Fruit fly (Drosophila melanogaster) whole organism, embryonic: ENCODE data around the gene CG1622.

ENCODE experiments used
- Abd-B ChIP-seq: fragments of 200-800 bp; sonication (Bioruptor generic); optimal IDR thresholded peaks from 2 replicates; lab custom pipeline; 2018; ENCODE audit warnings: missing biosample characterization, mild to moderate bottlenecking, missing genetic modification characterization, moderate library complexity
- Antp ChIP-seq: fragments of 200-800 bp; sonication (Bioruptor generic); optimal IDR thresholded peaks from 3 replicates; lab custom pipeline; 2016; ENCODE audit warnings: missing biosample characterization, missing genetic modification characterization
- Asciz ChIP-seq: fragments of 200-800 bp; sonication (Bioruptor generic); optimal IDR thresholded peaks from 2 replicates; lab custom pipeline; 2017; ENCODE audit warnings: missing biosample characterization, mild to moderate bottlenecking, missing genetic modification characterization, missing genetic modification reagents
- BEAF-32 ChIP-seq: fragments of 200-800 bp; sonication (Bioruptor generic); optimal IDR thresholded peaks from 3 replicates; lab custom pipeline; 2017; ENCODE audit warnings: missing biosample characterization, missing genetic modification characterization, mild to moderate bottlenecking, moderate library complexity, missing genetic modification reagents
- CG10209 ChIP-seq: fragments of 200-800 bp; sonication (Bioruptor generic); optimal IDR thresholded peaks from 3 replicates; lab custom pipeline; 2017; ENCODE audit warnings: missing biosample characterization, mild to moderate bottlenecking, missing genetic modification characterization, missing genetic modification reagents
- CG10431 ChIP-seq: fragments of 200-800 bp; sonication (Bioruptor generic); optimal IDR thresholded peaks from 3 replicates; lab custom pipeline; 2018; ENCODE audit warnings: missing biosample characterization, mild to moderate bottlenecking, missing genetic modification characterization
- CG11398 ChIP-seq: fragments of 200-800 bp; sonication (Bioruptor generic); optimal IDR thresholded peaks from 2 replicates; lab custom pipeline; 2016; ENCODE audit warnings: missing biosample characterization, missing genetic modification characterization
- CG14014 ChIP-seq: fragments of 200-800 bp; sonication (Bioruptor generic); IDR thresholded peaks from 2 replicates; pipeline ENCODE4 v1.3.6; 2022; ENCODE audit warnings: missing biosample characterization, missing genetic modification characterization
- CG14965 ChIP-seq: fragments of 200-800 bp; sonication (Bioruptor generic); optimal IDR thresholded peaks from 2 replicates; lab custom pipeline; 2016; ENCODE audit warnings: missing biosample characterization, missing genetic modification characterization, borderline replicate concordance
- CG17186 ChIP-seq: fragments of 200-800 bp; sonication (Bioruptor generic); optimal IDR thresholded peaks from 3 replicates; lab custom pipeline; 2017; ENCODE audit warnings: missing biosample characterization, missing genetic modification reagents, missing genetic modification characterization
- CG1832 ChIP-seq: fragments of 200-800 bp; sonication (Bioruptor generic); optimal IDR thresholded peaks from 2 replicates; lab custom pipeline; 2017; ENCODE audit warnings: missing biosample characterization, mild to moderate bottlenecking, missing genetic modification characterization, inconsistent platforms
- CG18599 ChIP-seq: fragments of 200-800 bp; sonication (Bioruptor generic); optimal IDR thresholded peaks from 3 replicates; lab custom pipeline; 2017; ENCODE audit warnings: missing biosample characterization, missing genetic modification characterization, mild to moderate bottlenecking, moderate library complexity, missing genetic modification reagents
- CG18619 ChIP-seq: fragments of 200-800 bp; sonication (Bioruptor generic); optimal IDR thresholded peaks from 3 replicates; lab custom pipeline; 2017; ENCODE audit warnings: missing biosample characterization, mild to moderate bottlenecking, missing genetic modification characterization
- CG31224 ChIP-seq: fragments of 200-800 bp; sonication (Bioruptor generic); IDR thresholded peaks from 2 replicates; pipeline ENCODE4 v1.3.6; 2022; ENCODE audit warnings: missing biosample characterization, missing genetic modification characterization
- CG31388 ChIP-seq: fragments of 200-800 bp; sonication (Bioruptor generic); optimal IDR thresholded peaks from 2 replicates; lab custom pipeline; 2016; ENCODE audit warnings: missing biosample characterization, missing genetic modification characterization
- CG34376 ChIP-seq: fragments of 200-800 bp; sonication (Bioruptor generic); optimal IDR thresholded peaks from 2 replicates; lab custom pipeline; 2018; ENCODE audit warnings: missing biosample characterization, mild to moderate bottlenecking, missing genetic modification characterization
- CG4360 ChIP-seq: fragments of 200-800 bp; sonication (Bioruptor generic); IDR thresholded peaks from 2 replicates; pipeline ENCODE4 v1.3.6; 2022; ENCODE audit warnings: missing biosample characterization, missing genetic modification characterization
- CG4707 ChIP-seq: fragments of 200-800 bp; sonication (Bioruptor generic); optimal IDR thresholded peaks from 2 replicates; lab custom pipeline; 2018; ENCODE audit warnings: missing biosample characterization, mild to moderate bottlenecking, missing genetic modification characterization, moderate library complexity
- CG6654 ChIP-seq: fragments of 200-800 bp; sonication (Bioruptor generic); optimal IDR thresholded peaks from 2 replicates; lab custom pipeline; 2017; ENCODE audit warnings: missing biosample characterization, mild to moderate bottlenecking, missing genetic modification characterization
- CG6813 ChIP-seq: fragments of 200-800 bp; sonication (Bioruptor generic); optimal IDR thresholded peaks from 2 replicates; lab custom pipeline; 2017; ENCODE audit warnings: missing biosample characterization, missing genetic modification characterization, mild to moderate bottlenecking, moderate library complexity, missing genetic modification reagents
- CG8478 ChIP-seq: fragments of >200 bp; optimal IDR thresholded peaks from 2 replicates; lab custom pipeline; 2018
- Camta ChIP-seq: fragments of 200-800 bp; sonication (Bioruptor generic); optimal IDR thresholded peaks from 2 replicates; lab custom pipeline; 2016; ENCODE audit warnings: missing biosample characterization, missing genetic modification characterization
- Deaf1 ChIP-seq: fragments of 200-800 bp; optimal IDR thresholded peaks from 3 replicates; lab custom pipeline; 2019; ENCODE audit warnings: missing biosample characterization, mild to moderate bottlenecking, missing genetic modification characterization, moderate library complexity
- Dp ChIP-seq: fragments of 200-800 bp; sonication (Bioruptor generic); optimal IDR thresholded peaks from 2 replicates; lab custom pipeline; 2018; ENCODE audit warnings: missing biosample characterization, mild to moderate bottlenecking, missing genetic modification characterization, moderate library complexity
- Lim3 ChIP-seq: fragments of 200-800 bp; sonication (Bioruptor generic); IDR thresholded peaks from 2 replicates; pipeline ENCODE4 v1.3.6; 2022; ENCODE audit warnings: missing biosample characterization, missing genetic modification characterization
- Med ChIP-seq: fragments of 200-800 bp; sonication (Bioruptor generic); peaks from one replicate; lab custom pipeline; 2016; ENCODE audit warnings: missing biosample characterization, missing genetic modification characterization, mild to moderate bottlenecking, inconsistent platforms, moderate library complexity
- NC2α ChIP-seq: fragments of 200-800 bp; sonication (Bioruptor generic); optimal IDR thresholded peaks from 2 replicates; lab custom pipeline; 2016; ENCODE audit warnings: missing biosample characterization, missing genetic modification characterization
- Opbp ChIP-seq: fragments of 200-800 bp; sonication (Bioruptor generic); IDR thresholded peaks from 3 replicates; pipeline ENCODE4 v1.3.6; 2022; ENCODE audit warnings: missing biosample characterization, missing genetic modification characterization; ENCODE audit not compliant: partially characterized antibody
- Scr ChIP-seq: fragments of 200-800 bp; sonication (Bioruptor generic); IDR thresholded peaks from 2 replicates; pipeline ENCODE4 v1.3.6; 2022; ENCODE audit warnings: missing biosample characterization, missing genetic modification characterization; ENCODE audit not compliant: partially characterized antibody
- Sin3A ChIP-seq: fragments of >200 bp; optimal IDR thresholded peaks from 2 replicates; lab custom pipeline; 2018
- Sox100B ChIP-seq: fragments of 200-800 bp; sonication (Bioruptor generic); optimal IDR thresholded peaks from 3 replicates; lab custom pipeline; 2018; ENCODE audit warnings: missing biosample characterization, mild to moderate bottlenecking, missing genetic modification characterization
- abd-A ChIP-seq: fragments of 200-800 bp; sonication (Bioruptor generic); optimal IDR thresholded peaks from 3 replicates; lab custom pipeline; 2019; ENCODE audit warnings: missing biosample characterization, mild to moderate bottlenecking, missing genetic modification characterization, moderate library complexity
- amos ChIP-seq: fragments of 200-800 bp; sonication (Bioruptor generic); IDR thresholded peaks from 2 replicates; pipeline ENCODE4 v1.3.6; 2022; ENCODE audit warnings: missing biosample characterization, missing genetic modification characterization; ENCODE audit not compliant: partially characterized antibody
- bigmax ChIP-seq: fragments of 200-800 bp; sonication (Bioruptor generic); optimal IDR thresholded peaks from 2 replicates; lab custom pipeline; 2018; ENCODE audit warnings: missing biosample characterization, mild to moderate bottlenecking, missing genetic modification characterization
- br ChIP-seq: fragments of >200 bp; optimal IDR thresholded peaks from 2 replicates; lab custom pipeline; 2017
- cad ChIP-seq: fragments of >200 bp; optimal IDR thresholded peaks from 2 replicates; lab custom pipeline; 2017; ENCODE audit warnings: missing biosample characterization, missing genetic modification characterization
- chinmo ChIP-seq: fragments of 200-800 bp; sonication (Bioruptor generic); IDR thresholded peaks from 4 replicates; pipeline ENCODE4 v1.3.6; 2022; ENCODE audit warnings: missing biosample characterization, missing genetic modification characterization; ENCODE audit not compliant: partially characterized antibody
- disco-r ChIP-seq: fragments of 200-800 bp; sonication (Bioruptor generic); optimal IDR thresholded peaks from 2 replicates; lab custom pipeline; 2016; ENCODE audit warnings: missing biosample characterization, missing genetic modification characterization
- ems ChIP-seq: fragments of 200-800 bp; sonication (Bioruptor generic); optimal IDR thresholded peaks from 3 replicates; lab custom pipeline; 2016; ENCODE audit warnings: missing biosample characterization, missing genetic modification characterization
- eve ChIP-seq, 2 experiments: fragments of >200 bp; optimal IDR thresholded peaks; 2 replicates each; lab custom pipeline; 2017; ENCODE audit warnings: missing biosample characterization in 2 of 2, missing genetic modification characterization in 2 of 2
- eyg ChIP-seq: fragments of 200-800 bp; sonication (Bioruptor generic); optimal IDR thresholded peaks from 3 replicates; lab custom pipeline; 2016; ENCODE audit warnings: missing biosample characterization, missing genetic modification characterization
- fd102C ChIP-seq: fragments of 200-800 bp; sonication (Bioruptor generic); optimal IDR thresholded peaks from 2 replicates; lab custom pipeline; 2018; ENCODE audit warnings: missing biosample characterization, mild to moderate bottlenecking, missing genetic modification characterization, moderate library complexity
- gfzf ChIP-seq: fragments of 200-800 bp; sonication (Bioruptor generic); optimal IDR thresholded peaks from 2 replicates; lab custom pipeline; 2016; ENCODE audit warnings: missing biosample characterization, mild to moderate bottlenecking, missing genetic modification characterization, moderate library complexity
- gro ChIP-seq: fragments of 200-800 bp; sonication (Bioruptor generic); optimal IDR thresholded peaks from 2 replicates; lab custom pipeline; 2016; ENCODE audit warnings: missing biosample characterization, missing genetic modification characterization
- jing ChIP-seq: fragments of 200-800 bp; sonication (Bioruptor generic); optimal IDR thresholded peaks from 2 replicates; lab custom pipeline; 2018; ENCODE audit warnings: missing biosample characterization, mild to moderate bottlenecking, missing genetic modification characterization
- knrl ChIP-seq: fragments of 200-800 bp; sonication (Bioruptor generic); IDR thresholded peaks from 3 replicates; pipeline ENCODE4 v1.3.6; 2022; ENCODE audit warnings: missing biosample characterization, missing genetic modification characterization; ENCODE audit not compliant: partially characterized antibody
- p53 ChIP-seq: fragments of 200-800 bp; sonication (Bioruptor generic); optimal IDR thresholded peaks from 2 replicates; lab custom pipeline; 2016; ENCODE audit warnings: missing biosample characterization, missing genetic modification characterization
- pb ChIP-seq: fragments of 200-800 bp; sonication (Bioruptor generic); optimal IDR thresholded peaks from 3 replicates; lab custom pipeline; 2016; ENCODE audit warnings: missing biosample characterization, missing genetic modification characterization
- scrt ChIP-seq: fragments of 200-800 bp; sonication (Bioruptor generic); optimal IDR thresholded peaks from 2 replicates; lab custom pipeline; 2018; ENCODE audit warnings: missing biosample characterization, mild to moderate bottlenecking, missing genetic modification characterization, moderate library complexity
- sens-2 ChIP-seq: fragments of 200-800 bp; sonication (Bioruptor generic); IDR thresholded peaks from 2 replicates; pipeline ENCODE4 v1.3.6; 2022; ENCODE audit warnings: missing biosample characterization, missing genetic modification characterization
- so ChIP-seq: fragments of 200-800 bp; sonication (Bioruptor generic); IDR thresholded peaks from 3 replicates; pipeline ENCODE4 v1.3.6; 2022; ENCODE audit warnings: missing biosample characterization, missing genetic modification characterization
- tin ChIP-seq: fragments of 200-800 bp; sonication (Bioruptor generic); optimal IDR thresholded peaks from 3 replicates; lab custom pipeline; 2016; ENCODE audit warnings: missing biosample characterization, missing genetic modification characterization

The CG1622 gene

DNA sequence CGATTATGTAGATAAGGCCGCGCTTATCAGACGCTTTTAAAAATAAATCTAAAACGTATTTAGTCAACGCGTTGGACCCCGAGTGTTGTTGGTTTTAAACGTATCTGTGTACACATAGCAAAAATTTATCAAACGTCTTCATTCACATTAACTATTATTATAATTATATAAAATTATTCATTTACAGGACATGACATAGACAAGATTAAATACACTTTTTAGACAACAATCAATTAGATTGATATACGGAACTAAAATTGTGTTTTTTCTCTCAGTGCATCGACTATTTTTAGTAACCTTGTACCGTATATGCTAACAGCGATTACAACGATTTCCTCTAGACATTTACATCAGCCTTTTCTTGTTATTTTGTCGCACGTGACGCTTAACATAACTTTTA is 20.2 kb upstream of the CG1622 start (continued):
- no peak for TF ChIP-seq gro
- peak; percentile 14 for TF ChIP-seq Asciz (GFP tag; lab: Kevin White, UChicago)
- 0 out of 2 replicates have a peak, but pooled peaks have one; percentile 25 for TF ChIP-seq CG4360 (GFP tag; lab: Robert Waterston, UW)
- TF ChIP-seq CG18619 (GFP tag; lab: Kevin White, UChicago), result peak; percentile 69
- TF ChIP-seq CG4707 (GFP tag; lab: Kevin White, UChicago), result no peak
- no peak for TF ChIP-seq br
- no peak for TF ChIP-seq CG14965 (GFP tag; lab: Kevin White, UChicago)
- no peak for TF ChIP-seq pb (GFP tag; lab: Kevin White, UChicago)
- TF ChIP-seq CG11398 (GFP tag; lab: Kevin White, UChicago), result no peak
- TF ChIP-seq CG10209 (GFP tag; lab: Kevin White, UChicago), result peak; percentile 76
- no peak for TF ChIP-seq CG1832 (GFP tag; lab: Kevin White, UChicago)
- TF ChIP-seq CG18599 (GFP tag; lab: Kevin White, UChicago), result peak; percentile 90
- TF ChIP-seq CG31224 (GFP tag; lab: Robert Waterston, UW), result peak; percentile 59
- no peak for TF ChIP-seq gfzf (GFP tag; lab: Kevin White, UChicago)
- no peak for TF ChIP-seq CG8478 (lab: Kevin White, UChicago)
- no peak for TF ChIP-seq fd102C (GFP tag; lab: Kevin White, UChicago)
- TF ChIP-seq Lim3 (GFP tag; lab: Robert Waterston, UW), result no peak
- peak; percentile 56 for TF ChIP-seq Abd-B (GFP tag; lab: Kevin White, UChicago)
- no peak for TF ChIP-seq Camta (GFP tag; lab: Kevin White, UChicago)
- no peak for TF ChIP-seq ems
- TF ChIP-seq p53, result no peak
- no peak for TF ChIP-seq CG10431
- no peak for TF ChIP-seq Sin3A
- peak; percentile 89 for TF ChIP-seq CG14014 (GFP tag; lab: Robert Waterston, UW)
- no peak for TF ChIP-seq Scr (GFP tag; lab: Robert Waterston, UW)
- TF ChIP-seq CG6654 (GFP tag; lab: Kevin White, UChicago), result peak; percentile 22
- peak; percentile 56 for TF ChIP-seq tin (GFP tag; lab: Kevin White, UChicago)
- TF ChIP-seq BEAF-32 (GFP tag; lab: Kevin White, UChicago), result no peak
- TF ChIP-seq disco-r (GFP tag; lab: Kevin White, UChicago), result no peak
- no peak for TF ChIP-seq cad (GFP tag; lab: Kevin White, UChicago)
- TF ChIP-seq NC2α (GFP tag; lab: Kevin White, UChicago), result no peak
- TF ChIP-seq Deaf1, result peak; percentile 61
- peak; percentile 78 for TF ChIP-seq Med (GFP tag; lab: Kevin White, UChicago)
- TF ChIP-seq abd-A (tag; lab: Kevin White, UChicago), result peak; percentile 30
- TF ChIP-seq chinmo (GFP tag; lab: Robert Waterston, UW), result no peak
- TF ChIP-seq Dp (GFP tag; lab: Kevin White, UChicago), result no peak
- peak; percentile 74 for TF ChIP-seq scrt (GFP tag; lab: Kevin White, UChicago)
- peak; percentile 60 for TF ChIP-seq Sox100B (GFP tag; lab: Kevin White, UChicago)
- TF ChIP-seq amos (GFP tag; lab: Robert Waterston, UW), result no peak
- no peak for TF ChIP-seq eyg (GFP tag; lab: Kevin White, UChicago)
- peak; percentile 29 for TF ChIP-seq CG34376 (GFP tag; lab: Kevin White, UChicago)
- TF ChIP-seq sens-2, result no peak
- TF ChIP-seq Opbp, result no peak
- TF ChIP-seq knrl (GFP tag; lab: Robert Waterston, UW), result no peak
- no peak for TF ChIP-seq jing (GFP tag; lab: Kevin White, UChicago)
- TF ChIP-seq bigmax (GFP tag; lab: Kevin White, UChicago), result no peak
- TF ChIP-seq CG6813 (GFP tag; lab: Kevin White, UChicago), result peak; percentile 69
- TF ChIP-seq CG17186 (GFP tag; lab: Kevin White, UChicago), result no peak
- TF ChIP-seq so (GFP tag; lab: Robert Waterston, UW), result peak; percentile 81; the same call in 2 of the 3 replicates
- no peak for TF ChIP-seq CG31388 (GFP tag; lab: Kevin White, UChicago)
- no peak for TF ChIP-seq Antp (GFP tag; lab: Kevin White, UChicago)
- TF ChIP-seq eve (GFP tag; optimal IDR thresholded peaks at IDR 0.05; lab: Kevin White, UChicago), result no peak
